Worm (Caenorhabditis elegans): ENCODE results near the gene best-5.

best-5 gene

DNA sequence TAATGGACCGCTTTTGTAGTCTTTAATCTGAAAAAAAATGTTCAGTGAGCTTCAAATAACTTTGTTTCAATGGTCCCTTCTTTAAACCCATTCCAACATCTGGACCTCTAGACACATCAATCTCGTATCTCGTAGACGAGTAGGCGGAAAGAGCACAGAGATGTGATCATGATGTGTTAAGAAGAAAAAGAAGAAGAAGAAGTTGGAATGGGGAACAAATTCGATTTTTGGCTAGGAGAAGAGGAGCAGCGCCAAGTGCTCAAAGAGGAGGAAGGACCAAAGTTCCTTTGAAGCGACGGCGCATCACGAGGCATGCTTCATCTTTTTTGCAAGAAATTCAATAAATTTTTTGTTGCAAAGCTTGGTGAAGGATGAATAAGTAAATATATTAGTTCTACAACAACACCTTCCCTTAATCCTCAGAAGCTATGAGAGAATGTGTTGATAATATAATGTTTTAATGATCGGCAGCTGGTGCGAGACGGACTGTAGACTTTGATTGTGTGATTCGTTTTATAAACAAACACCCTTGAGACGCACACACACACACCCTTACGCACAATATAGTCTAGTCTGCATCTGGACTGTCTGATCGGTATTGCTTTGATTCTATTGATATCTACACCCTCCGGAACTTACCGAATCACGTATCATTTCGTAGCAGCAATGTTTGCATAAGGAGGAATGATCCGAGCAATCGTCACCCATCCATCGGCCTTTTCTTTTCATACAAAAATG lies 25.4 kb downstream of the best-5 start:
- TF ChIP-seq odd-2 (tag; optimal IDR thresholded peaks at IDR 0.05) (peak; percentile 13), K02D7.2 (tag; optimal IDR thresholded peaks at IDR 0.05) (no peak), ceh-18 (tag; optimal IDR thresholded peaks at IDR 0.05) (no peak), unc-42 (tag; optimal IDR thresholded peaks at IDR 0.05) (peak; percentile 46)

DNA sequence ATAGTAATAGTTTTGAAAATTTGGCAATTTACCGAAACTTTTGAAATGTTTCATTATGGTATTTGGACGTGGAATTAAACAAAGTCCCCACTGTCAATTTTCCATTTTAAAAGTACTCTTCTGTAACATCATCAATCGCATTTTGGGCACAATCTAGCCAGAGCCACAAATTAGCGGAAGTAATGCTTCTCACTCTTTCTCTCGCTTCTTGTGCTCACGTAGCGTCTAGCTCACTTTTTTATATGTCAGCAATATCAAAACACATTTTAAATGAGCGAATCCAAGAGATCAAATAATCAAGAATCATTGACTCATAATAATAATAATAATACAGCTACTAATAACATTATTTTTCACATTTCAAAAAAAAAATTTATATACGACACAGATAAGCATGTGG lies 26.1 kb downstream of the best-5 start:
- TF ChIP-seq ceh-30 (tag; optimal IDR thresholded peaks at IDR 0.05) = no peak
- TF ChIP-seq sox-4 (tag; optimal IDR thresholded peaks at IDR 0.05) = no peak
- no peak for TF ChIP-seq gmeb-2 (tag; optimal IDR thresholded peaks at IDR 0.05)
- TF ChIP-seq odd-2 (tag; optimal IDR thresholded peaks at IDR 0.05) = no peak
- no peak for TF ChIP-seq fkh-10 (GFP tag; optimal IDR thresholded peaks at IDR 0.05)
- no peak for TF ChIP-seq hlh-15 (tag; optimal IDR thresholded peaks at IDR 0.05)
- no peak for TF ChIP-seq unc-3 (GFP tag; conservative IDR thresholded peaks at IDR 0.05)
- TF ChIP-seq unc-3 (tag; optimal IDR thresholded peaks at IDR 0.05) = no peak
- no peak for TF ChIP-seq ceh-9 (tag; optimal IDR thresholded peaks at IDR 0.05)
- TF ChIP-seq zip-5 (tag; optimal IDR thresholded peaks at IDR 0.05) = no peak
- no peak for TF ChIP-seq che-1 (tag; optimal IDR thresholded peaks at IDR 0.05)
- no peak for TF ChIP-seq fkh-6 (tag; optimal IDR thresholded peaks at IDR 0.05)
- no peak for TF ChIP-seq ceh-19 (GFP tag; optimal IDR thresholded peaks at IDR 0.05)

DNA sequence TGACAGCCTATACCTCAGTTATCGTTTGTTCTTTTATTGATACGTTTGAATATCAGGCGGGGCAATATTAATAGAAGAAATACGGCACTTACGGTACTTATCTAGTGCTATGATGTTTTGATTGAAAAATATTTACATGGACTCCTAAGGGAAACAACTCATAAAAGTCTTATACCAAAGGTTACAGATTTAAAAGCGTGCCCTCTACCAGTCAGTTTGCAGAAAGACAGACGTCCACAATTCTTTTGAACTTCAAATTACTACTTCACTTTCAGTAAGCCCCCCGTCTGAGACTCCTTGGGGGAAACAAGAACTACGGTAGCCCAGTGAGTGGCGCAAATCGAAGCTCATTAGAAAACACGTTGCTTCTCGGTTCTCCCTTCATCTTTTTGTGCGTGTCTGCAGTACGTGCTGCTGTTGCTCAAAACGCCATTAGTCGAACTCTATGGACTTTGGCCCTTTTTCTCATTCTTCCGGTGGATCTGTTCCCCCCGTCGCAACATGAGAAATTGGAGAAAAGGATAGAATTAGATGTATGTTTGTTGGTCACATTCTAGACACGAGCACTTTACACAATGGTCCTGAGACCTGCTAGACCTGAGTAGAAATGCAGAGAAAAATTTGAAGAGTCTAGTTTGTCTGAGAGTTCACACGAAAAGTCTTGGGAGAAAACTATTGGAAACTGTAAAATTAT lies 27.6 kb downstream of the best-5 start:
- TF ChIP-seq ceh-18 (tag; optimal IDR thresholded peaks at IDR 0.05) (peak; percentile 49), rnt-1 (tag; optimal IDR thresholded peaks at IDR 0.05) (no peak)

DNA sequence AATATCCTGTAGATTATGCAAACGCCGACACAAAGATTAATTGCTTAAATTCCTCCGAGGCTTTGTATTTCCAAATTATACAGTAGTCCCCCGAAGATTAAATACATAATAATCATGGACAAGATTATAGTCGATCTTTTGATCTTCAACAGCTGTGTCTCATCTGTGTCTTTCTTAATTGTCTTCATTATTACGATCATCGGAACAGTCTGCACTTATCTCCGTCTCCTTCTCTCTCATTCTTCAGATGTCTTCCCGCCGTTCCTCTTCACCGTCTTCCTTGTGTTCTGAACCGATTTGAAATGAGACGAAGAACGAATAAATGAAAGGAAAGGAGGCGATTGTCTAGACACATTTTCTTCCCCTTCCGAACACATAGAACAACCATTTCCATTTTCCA lies 28.9 kb downstream of the best-5 start:
- TF ChIP-seq C38D4.7 (GFP tag; optimal IDR thresholded peaks at IDR 0.05) = no peak
- TF ChIP-seq hlh-8 (tag; optimal IDR thresholded peaks at IDR 0.05) = peak; percentile 40
- TF ChIP-seq sox-4 (tag; optimal IDR thresholded peaks at IDR 0.05) = no peak

DNA sequence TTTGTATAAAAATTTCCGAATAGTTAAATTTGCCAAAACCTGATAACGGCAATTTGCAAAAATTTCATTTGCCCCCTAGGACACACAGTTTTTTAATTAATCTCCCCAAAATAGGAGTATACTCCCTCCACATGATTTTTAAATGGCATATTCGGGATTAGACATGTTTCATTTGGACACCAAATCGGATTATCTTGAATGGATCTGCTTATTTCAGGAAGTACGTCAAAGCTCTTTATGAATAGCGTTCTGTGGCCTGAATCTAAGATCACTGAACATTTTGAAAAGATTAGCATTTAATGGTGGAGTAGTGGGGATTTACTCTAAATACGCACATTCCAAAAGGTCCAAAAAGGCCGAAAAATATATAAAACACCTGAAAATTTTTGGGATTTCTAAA lies 31.5 kb downstream of the best-5 start:
- TF ChIP-seq nhr-11 (tag; optimal IDR thresholded peaks at IDR 0.05) = no peak
- no peak for TF ChIP-seq ceh-24 (tag; optimal IDR thresholded peaks at IDR 0.05)
- TF ChIP-seq mec-3 (tag; optimal IDR thresholded peaks at IDR 0.05; ENCODE audit: borderline replicate concordance) = no peak
- TF ChIP-seq ets-4 (tag; optimal IDR thresholded peaks at IDR 0.05) = no peak
- no peak for TF ChIP-seq unc-42 (tag; optimal IDR thresholded peaks at IDR 0.05)

DNA sequence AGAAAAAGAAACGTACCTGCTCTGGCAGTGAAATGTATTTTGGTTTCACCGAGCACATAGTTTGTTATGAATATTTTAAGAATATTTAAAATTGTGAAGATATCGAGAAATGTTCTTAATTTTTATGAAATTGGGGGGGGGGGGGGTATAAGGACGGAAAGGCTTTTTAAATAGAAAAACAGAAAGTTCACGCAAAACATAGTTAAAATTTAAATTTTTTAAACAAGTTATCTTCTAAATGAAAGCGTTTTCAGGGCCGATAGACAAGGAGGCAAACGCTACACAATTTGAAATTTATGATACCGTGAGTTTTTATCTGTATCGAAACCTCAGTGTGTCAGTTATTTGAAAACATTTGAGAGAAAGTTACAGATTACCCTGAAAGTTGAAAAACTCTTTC lies 34.3 kb downstream of the best-5 start, which contains the start of gene C15H7.4:
Gene C15H7.4 (minus strand): TSS at position 101 of the 400 bp plus-strand sequence.
- TF ChIP-seq pros-1 (tag; optimal IDR thresholded peaks at IDR 0.05) (no peak), ref-2 (tag; optimal IDR thresholded peaks at IDR 0.05) (no peak), ceh-45 (GFP tag; IDR thresholded peaks at IDR 0.05) (no peak)

DNA sequence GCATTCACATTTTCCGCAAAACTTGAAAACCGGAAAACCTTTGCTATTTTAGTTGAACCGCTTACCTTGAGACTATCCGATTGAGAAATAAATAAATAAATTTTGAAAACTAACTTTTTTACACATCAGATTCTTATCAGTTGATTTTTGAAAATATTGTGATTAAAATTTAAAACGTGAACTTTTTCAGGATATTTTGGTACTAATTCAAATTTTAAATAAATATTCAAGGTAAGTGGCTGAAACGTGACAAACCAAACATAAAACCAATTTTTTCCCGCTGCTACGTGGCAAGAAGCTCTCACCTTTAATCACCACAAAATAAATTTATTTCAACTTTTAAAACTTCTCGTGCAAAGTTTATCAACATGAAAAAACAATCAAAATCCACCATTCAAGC lies 38.2 kb downstream of the best-5 start, which contains the start of gene C15H7.3:
Gene C15H7.3 (minus strand): TSS at position 101 of the 400 bp plus-strand sequence.
- TF ChIP-seq ceh-34 (tag; optimal IDR thresholded peaks at IDR 0.05) (no peak), K09A11.1 (tag; optimal IDR thresholded peaks at IDR 0.05; ENCODE audit: insufficient read depth) (no peak), pag-3 (tag; optimal IDR thresholded peaks at IDR 0.05; ENCODE audit: borderline replicate concordance) (no peak), ceh-31 (tag; optimal IDR thresholded peaks at IDR 0.05) (no peak), tbx-7 (tag; optimal IDR thresholded peaks at IDR 0.05) (no peak), dve-1 (tag; optimal IDR thresholded peaks at IDR 0.05) (no peak), ceh-2 (tag; optimal IDR thresholded peaks at IDR 0.05) (no peak), unc-42 (tag; optimal IDR thresholded peaks at IDR 0.05) (no peak)

Measured in whole organism, late embryonic.